Fruit fly (Drosophila melanogaster) whole organism, embryonic: ENCODE results near the gene RPA1.

Source experiments
- ATbp ChIP-seq: fragments of 200-800 bp; sonication (Bioruptor generic); optimal IDR thresholded peaks from 2 replicates; lab custom pipeline; 2017; ENCODE audit warnings: missing biosample characterization, mild to moderate bottlenecking, missing genetic modification characterization, missing genetic modification reagents
- Awh ChIP-seq: fragments of 200-800 bp; sonication (Bioruptor generic); IDR thresholded peaks from 2 replicates; pipeline ENCODE4, ENCODE4 v1.3.6; 2022; ENCODE audit warnings: missing biosample characterization, missing genetic modification characterization
- Bgb ChIP-seq: fragments of 200-800 bp; sonication (Bioruptor generic); IDR thresholded peaks from 2 replicates; pipeline ENCODE4 v1.3.6; 2022; ENCODE audit warnings: missing biosample characterization, missing genetic modification characterization; ENCODE audit not compliant: partially characterized antibody
- CG10209 ChIP-seq: fragments of 200-800 bp; sonication (Bioruptor generic); optimal IDR thresholded peaks from 3 replicates; lab custom pipeline; 2017; ENCODE audit warnings: missing biosample characterization, mild to moderate bottlenecking, missing genetic modification characterization, missing genetic modification reagents
- CG10431 ChIP-seq: fragments of 200-800 bp; sonication (Bioruptor generic); optimal IDR thresholded peaks from 3 replicates; lab custom pipeline; 2018; ENCODE audit warnings: missing biosample characterization, mild to moderate bottlenecking, missing genetic modification characterization
- CG12104 ChIP-seq: fragments of 200-800 bp; sonication (Bioruptor generic); optimal IDR thresholded peaks from 3 replicates; lab custom pipeline; 2016; ENCODE audit warnings: missing biosample characterization, missing genetic modification characterization
- CG13287 ChIP-seq: fragments of 200-800 bp; sonication (Bioruptor generic); IDR thresholded peaks from 2 replicates; pipeline ENCODE4 v1.3.6; 2022; ENCODE audit warnings: missing biosample characterization, missing genetic modification characterization; ENCODE audit not compliant: partially characterized antibody
- CG15011 ChIP-seq: fragments of 200-800 bp; sonication (Bioruptor generic); optimal IDR thresholded peaks from 3 replicates; lab custom pipeline; 2018; ENCODE audit warnings: missing biosample characterization, mild to moderate bottlenecking, missing genetic modification characterization
- CG1529 ChIP-seq: fragments of 200-800 bp; sonication (Bioruptor generic); optimal IDR thresholded peaks from 3 replicates; lab custom pipeline; 2018; ENCODE audit warnings: missing biosample characterization, missing genetic modification characterization
- CG16815 ChIP-seq: fragments of 200-800 bp; sonication (Bioruptor generic); optimal IDR thresholded peaks from 3 replicates; lab custom pipeline; 2017; ENCODE audit warnings: missing biosample characterization, mild to moderate bottlenecking, missing genetic modification characterization
- CG1832 ChIP-seq: fragments of 200-800 bp; sonication (Bioruptor generic); optimal IDR thresholded peaks from 2 replicates; lab custom pipeline; 2017; ENCODE audit warnings: missing biosample characterization, mild to moderate bottlenecking, missing genetic modification characterization, inconsistent platforms
- CG18619 ChIP-seq: fragments of 200-800 bp; sonication (Bioruptor generic); optimal IDR thresholded peaks from 3 replicates; lab custom pipeline; 2017; ENCODE audit warnings: missing biosample characterization, mild to moderate bottlenecking, missing genetic modification characterization
- CG2116 ChIP-seq: fragments of 200-800 bp; sonication (Bioruptor generic); optimal IDR thresholded peaks from 3 replicates; lab custom pipeline; 2018; ENCODE audit warnings: missing biosample characterization, mild to moderate bottlenecking, missing genetic modification characterization
- CG31388 ChIP-seq: fragments of 200-800 bp; sonication (Bioruptor generic); optimal IDR thresholded peaks from 2 replicates; lab custom pipeline; 2016; ENCODE audit warnings: missing biosample characterization, missing genetic modification characterization
- CG3407 ChIP-seq: fragments of 200-800 bp; sonication (Bioruptor generic); optimal IDR thresholded peaks from 2 replicates; lab custom pipeline; 2018; ENCODE audit warnings: missing biosample characterization, mild to moderate bottlenecking, missing genetic modification characterization
- CG34224 ChIP-seq: fragments of 200-800 bp; sonication (Bioruptor generic); IDR thresholded peaks from 3 replicates; pipeline ENCODE4 v1.3.6; 2022; ENCODE audit warnings: missing biosample characterization, missing genetic modification characterization; ENCODE audit not compliant: partially characterized antibody
- CG34376 ChIP-seq: fragments of 200-800 bp; sonication (Bioruptor generic); optimal IDR thresholded peaks from 2 replicates; lab custom pipeline; 2018; ENCODE audit warnings: missing biosample characterization, mild to moderate bottlenecking, missing genetic modification characterization
- CG4360 ChIP-seq: fragments of 200-800 bp; sonication (Bioruptor generic); IDR thresholded peaks from 2 replicates; pipeline ENCODE4 v1.3.6; 2022; ENCODE audit warnings: missing biosample characterization, missing genetic modification characterization
- CG9932 ChIP-seq: fragments of 200-800 bp; sonication (Bioruptor generic); IDR thresholded peaks from 2 replicates; pipeline ENCODE4 v1.3.6; 2022; ENCODE audit warnings: missing biosample characterization, missing genetic modification characterization
- CoRest ChIP-seq: fragments of 200-800 bp; sonication (Bioruptor generic); optimal IDR thresholded peaks from 3 replicates; lab custom pipeline; 2018; ENCODE audit warnings: missing biosample characterization, mild to moderate bottlenecking, missing genetic modification characterization, moderate library complexity
- Doc2 ChIP-seq: fragments of 200-800 bp; sonication (Bioruptor generic); IDR thresholded peaks from 2 replicates; pipeline ENCODE4 v1.3.6; 2022; ENCODE audit warnings: missing biosample characterization, missing genetic modification characterization
- Drgx ChIP-seq: fragments of 200-800 bp; sonication (Bioruptor generic); IDR thresholded peaks from 2 replicates; pipeline ENCODE4 v1.3.6; 2022; ENCODE audit warnings: missing biosample characterization, missing genetic modification characterization
- Elba2 ChIP-seq: fragments of 200-800 bp; sonication (Bioruptor generic); optimal IDR thresholded peaks from 3 replicates; lab custom pipeline; 2016; ENCODE audit warnings: missing biosample characterization, missing genetic modification characterization
- Fer1 ChIP-seq: fragments of 200-800 bp; sonication (Bioruptor generic); optimal IDR thresholded peaks from 2 replicates; lab custom pipeline; 2017; ENCODE audit warnings: missing biosample characterization, mild to moderate bottlenecking, missing genetic modification characterization
- Kr ChIP-seq: fragments of 200-800 bp; sonication (Bioruptor generic); optimal IDR thresholded peaks from 2 replicates; lab custom pipeline; 2017; ENCODE audit warnings: missing biosample characterization, mild to moderate bottlenecking, missing genetic modification characterization
- Mad ChIP-seq: fragments of 200-800 bp; sonication (Bioruptor generic); optimal IDR thresholded peaks from 2 replicates; lab custom pipeline; 2016; ENCODE audit warnings: missing biosample characterization, missing genetic modification characterization
- NFAT ChIP-seq: fragments of 200-800 bp; sonication (Bioruptor generic); IDR thresholded peaks from 2 replicates; pipeline ENCODE4 v1.3.6; 2022; ENCODE audit warnings: missing biosample characterization, missing genetic modification characterization
- Nf-YC ChIP-seq: fragments of 200-800 bp; optimal IDR thresholded peaks from 3 replicates; lab custom pipeline; 2019; ENCODE audit warnings: missing biosample characterization, mild to moderate bottlenecking, missing genetic modification characterization, moderate library complexity
- Optix ChIP-seq: fragments of 200-800 bp; sonication (Bioruptor generic); IDR thresholded peaks from 3 replicates; pipeline ENCODE4 v1.3.6; 2022; ENCODE audit warnings: missing biosample characterization, missing genetic modification characterization
- Pdp1 ChIP-seq, 2 experiments: fragments of 200-800 bp; sonication (Bioruptor generic); optimal IDR thresholded peaks; 3 replicates each; lab custom pipeline; 2016; ENCODE audit warnings: missing biosample characterization in 2 of 2, missing genetic modification characterization in 2 of 2, mild to moderate bottlenecking in 1 of 2, moderate library complexity in 1 of 2
- Ravus ChIP-seq: fragments of 200-800 bp; sonication (Bioruptor generic); IDR thresholded peaks from 2 replicates; pipeline ENCODE4 v1.3.6; 2022; ENCODE audit warnings: missing biosample characterization, missing genetic modification characterization
- Six4 ChIP-seq: fragments of 200-800 bp; sonication (Bioruptor generic); optimal IDR thresholded peaks from 2 replicates; lab custom pipeline; 2016; ENCODE audit warnings: missing biosample characterization, missing genetic modification characterization
- Sry-δ ChIP-seq: fragments of 200-800 bp; sonication (Bioruptor generic); optimal IDR thresholded peaks from 2 replicates; lab custom pipeline; 2016; ENCODE audit warnings: missing biosample characterization, missing genetic modification characterization
- bcd ChIP-seq: fragments of 200-800 bp; sonication (Bioruptor generic); optimal IDR thresholded peaks from 2 replicates; lab custom pipeline; 2017; ENCODE audit warnings: missing biosample characterization, mild to moderate bottlenecking, missing genetic modification characterization
- chn ChIP-seq: fragments of 200-800 bp; sonication (Bioruptor generic); optimal IDR thresholded peaks from 2 replicates; lab custom pipeline; 2016; ENCODE audit warnings: missing biosample characterization, missing genetic modification characterization
- dimm ChIP-seq: fragments of 200-800 bp; sonication (Bioruptor generic); IDR thresholded peaks from 2 replicates; pipeline ENCODE4 v1.3.6; 2022; ENCODE audit warnings: missing biosample characterization, missing genetic modification characterization
- disco-r ChIP-seq: fragments of 200-800 bp; sonication (Bioruptor generic); optimal IDR thresholded peaks from 2 replicates; lab custom pipeline; 2016; ENCODE audit warnings: missing biosample characterization, missing genetic modification characterization
- eyg ChIP-seq: fragments of 200-800 bp; sonication (Bioruptor generic); optimal IDR thresholded peaks from 3 replicates; lab custom pipeline; 2016; ENCODE audit warnings: missing biosample characterization, missing genetic modification characterization
- fd3F ChIP-seq: fragments of 200-800 bp; sonication (Bioruptor generic); optimal IDR thresholded peaks from 2 replicates; lab custom pipeline; 2018; ENCODE audit warnings: missing biosample characterization, mild to moderate bottlenecking, missing genetic modification characterization, moderate library complexity
- gcm ChIP-seq: fragments of 200-800 bp; sonication (Bioruptor generic); optimal IDR thresholded peaks from 2 replicates; lab custom pipeline; 2019; ENCODE audit warnings: missing biosample characterization, mild to moderate bottlenecking, missing genetic modification characterization, moderate library complexity
- grn ChIP-seq: fragments of 200-800 bp; sonication (Bioruptor generic); optimal IDR thresholded peaks from 3 replicates; lab custom pipeline; 2017; ENCODE audit warnings: missing biosample characterization, missing genetic modification characterization
- ind ChIP-seq: fragments of 200-800 bp; sonication (Bioruptor generic); optimal IDR thresholded peaks from 3 replicates; lab custom pipeline; 2016; ENCODE audit warnings: missing biosample characterization, missing genetic modification characterization
- oc ChIP-seq: fragments of 200-800 bp; sonication (Bioruptor generic); optimal IDR thresholded peaks from 2 replicates; lab custom pipeline; 2018; ENCODE audit warnings: missing biosample characterization, mild to moderate bottlenecking, missing genetic modification characterization, moderate library complexity
- row ChIP-seq: fragments of 200-800 bp; sonication (Bioruptor generic); IDR thresholded peaks from 3 replicates; pipeline ENCODE4 v1.3.6; 2022; ENCODE audit warnings: missing biosample characterization, missing genetic modification characterization
- sens ChIP-seq: fragments of 200-800 bp; sonication (Bioruptor generic); peaks from one replicate; lab custom pipeline; 2016; ENCODE audit warnings: missing biosample characterization, missing genetic modification characterization
- seq ChIP-seq: fragments of 200-800 bp; sonication (Bioruptor generic); IDR thresholded peaks from 2 replicates; pipeline ENCODE4 v1.3.6; 2022; ENCODE audit warnings: missing biosample characterization, missing genetic modification characterization
- vvl ChIP-seq: fragments of 200-800 bp; sonication (Bioruptor generic); IDR thresholded peaks from 2 replicates; pipeline ENCODE4 v1.3.6; 2022; ENCODE audit warnings: missing biosample characterization, missing genetic modification characterization

RPA1 gene

dm6 chr3R:8223074-8223597, 41.1 kb downstream of the RPA1 start (continued):
- TF ChIP-seq Doc2 (no peak), Six4 (no peak), CG10431 (GFP tag; lab: Kevin White, UChicago) (no peak), vvl (GFP tag; lab: Robert Waterston, UW) (peak; percentile 40; the same call in 1 of the 2 replicates), bcd (GFP tag; lab: Kevin White, UChicago) (no peak), CG10209 (GFP tag; lab: Kevin White, UChicago) (no peak), CG34376 (GFP tag; lab: Kevin White, UChicago) (no peak), gcm (GFP tag; lab: Kevin White, UChicago) (no peak), CoRest (no peak), ind (GFP tag; lab: Kevin White, UChicago) (no peak), grn (GFP tag; lab: Kevin White, UChicago) (peak; percentile 67), Mad (GFP tag; lab: Kevin White, UChicago) (no peak), Ravus (GFP tag; lab: Robert Waterston, UW) (no peak), CG18619 (GFP tag; lab: Kevin White, UChicago) (no peak), CG16815 (GFP tag; lab: Kevin White, UChicago) (no peak), CG4360 (GFP tag; lab: Robert Waterston, UW) (0 out of 2 replicates have a peak, but pooled peaks have one; percentile 16), dimm (no peak), CG2116 (GFP tag; lab: Kevin White, UChicago) (no peak), seq (GFP tag; lab: Robert Waterston, UW) (no peak), Pdp1 (GFP tag; optimal IDR thresholded peaks at IDR 0.05; lab: Kevin White, UChicago) (no peak), Nf-YC (tag; lab: Kevin White, UChicago) (peak; percentile 42), CG31388 (GFP tag; lab: Kevin White, UChicago) (no peak), eyg (GFP tag; lab: Kevin White, UChicago) (no peak), CG1832 (GFP tag; lab: Kevin White, UChicago) (peak; percentile 58), Elba2 (no peak), fd3F (GFP tag; lab: Kevin White, UChicago) (no peak), NFAT (GFP tag; lab: Robert Waterston, UW) (no peak), CG13287 (GFP tag; lab: Robert Waterston, UW) (no peak), Drgx (GFP tag; lab: Robert Waterston, UW) (no peak), Optix (GFP tag; lab: Robert Waterston, UW) (no peak)

- TF ChIP-seq Awh (GFP tag; lab: Robert Waterston, UW), result no peak
- no peak for TF ChIP-seq disco-r (GFP tag; lab: Kevin White, UChicago)
- TF ChIP-seq sens (GFP tag; lab: Kevin White, UChicago), result peak; percentile 44
- TF ChIP-seq row, result no peak
- peak; percentile 11 for TF ChIP-seq CG34376 (GFP tag; lab: Kevin White, UChicago)
- no peak for TF ChIP-seq CG34224 (GFP tag; lab: Robert Waterston, UW)
- no peak for TF ChIP-seq CG12104
- no peak for TF ChIP-seq Sry-δ (GFP tag; lab: Kevin White, UChicago)
- no peak for TF ChIP-seq Optix (GFP tag; lab: Robert Waterston, UW)
- TF ChIP-seq chn (GFP tag; lab: Kevin White, UChicago), result no peak
- TF ChIP-seq Fer1 (GFP tag; lab: Kevin White, UChicago), result no peak
- TF ChIP-seq CG9932 (GFP tag; lab: Robert Waterston, UW), result no peak
- peak; percentile 3 for TF ChIP-seq ATbp
- no peak for TF ChIP-seq Kr (GFP tag; lab: Kevin White, UChicago)
- TF ChIP-seq CG1529 (GFP tag; lab: Kevin White, UChicago), result no peak
- no peak for TF ChIP-seq CG15011 (GFP tag; lab: Kevin White, UChicago)
- TF ChIP-seq oc (tag; lab: Kevin White, UChicago), result no peak
- no peak for TF ChIP-seq CG3407
- no peak for TF ChIP-seq Bgb (GFP tag; lab: Robert Waterston, UW)
- TF ChIP-seq, all 482 proteins: peak for 3
Measured at dm6 chr3R:8219891-8220290, 44.4 kb downstream of the RPA1 start, which contains the start of gene CG18249. CG18249 (plus strand) TSS chr3R:8220146.
